Worm (Caenorhabditis elegans) whole organism, midembryonic: ENCODE data around the gene M02D8.5.

ENCODE experiments used
- T22C8.4 ChIP-seq: fragments of 200-800 bp; sonication (Bioruptor generic); IDR thresholded peaks from 2 replicates; pipeline ENCODE4 v1.3.6; 2022; ENCODE audit warnings: missing genetic modification characterization, missing compliant biosample characterization
- cog-1 ChIP-seq: sonication (generic microtip); optimal IDR thresholded peaks from 2 replicates; lab custom pipeline; 2016; ENCODE audit warnings: missing genetic modification characterization, missing compliant biosample characterization
- flt-1 ChIP-seq: fragments of 200-800 bp; sonication (Bioruptor generic); IDR thresholded peaks from 2 replicates; pipeline ENCODE4 v1.3.6; 2022; ENCODE audit warnings: missing genetic modification characterization, missing compliant biosample characterization
- med-1 ChIP-seq: sonication (generic microtip); optimal IDR thresholded peaks from 2 replicates; lab custom pipeline; 2017; ENCODE audit warnings: missing genetic modification characterization, mild to moderate bottlenecking, missing compliant biosample characterization, antibody characterized with exemption, missing genetic modification reagents; ENCODE audit not compliant: insufficient read depth
- tab-1 ChIP-seq: fragments of 200-800 bp; sonication (Bioruptor generic); IDR thresholded peaks from 2 replicates; pipeline ENCODE4 v1.3.6; 2022; ENCODE audit warnings: missing genetic modification characterization, missing compliant biosample characterization

DNA sequence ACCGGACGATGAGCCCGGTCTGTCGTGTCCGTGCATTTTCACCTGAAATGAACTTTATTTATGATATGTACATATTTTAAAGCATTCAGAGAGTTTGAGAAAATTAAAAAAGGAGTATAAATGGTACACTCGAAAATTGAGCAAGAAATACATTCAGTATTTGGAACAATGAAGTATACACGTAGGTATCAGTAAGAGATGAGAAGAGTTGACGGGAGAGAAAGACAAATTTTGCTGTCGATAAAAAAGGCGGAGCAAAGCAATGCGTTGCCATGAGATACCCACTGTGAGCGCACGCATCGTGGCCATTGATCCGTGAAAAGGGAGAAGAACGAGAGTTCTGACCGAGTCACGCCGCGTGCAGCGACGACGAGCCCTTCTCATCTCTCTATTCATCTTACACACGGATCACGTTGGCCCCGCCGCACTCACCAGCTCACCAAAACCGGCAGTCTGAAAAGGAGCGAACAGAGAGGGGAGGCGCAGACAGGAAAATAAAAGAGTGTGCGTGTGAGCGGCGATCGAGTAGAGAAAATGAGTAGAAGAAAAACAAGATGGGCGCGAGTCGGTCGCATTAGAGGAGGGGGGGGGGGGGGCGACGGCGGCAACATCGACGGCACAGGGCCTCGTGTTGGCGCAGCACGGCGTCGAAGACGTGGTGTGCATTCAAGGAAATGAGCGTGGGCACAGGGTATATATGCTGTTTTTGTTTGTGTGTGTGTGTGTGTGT lies 44.8 kb upstream of the M02D8.5 start, which contains the start of gene R04E5.8:
- TF ChIP-seq med-1 (GFP tag; lab: Kevin White, UChicago), result no peak
- TF ChIP-seq cog-1 (tag; lab: Kevin White, UChicago), result no peak
- 0 out of 2 replicates have a peak, but pooled peaks have one; percentile 41 for TF ChIP-seq flt-1
- TF ChIP-seq tab-1, result no peak
- no peak for TF ChIP-seq T22C8.4
